Worm (Caenorhabditis elegans): ENCODE results near the gene C17B7.12.

DNA sequence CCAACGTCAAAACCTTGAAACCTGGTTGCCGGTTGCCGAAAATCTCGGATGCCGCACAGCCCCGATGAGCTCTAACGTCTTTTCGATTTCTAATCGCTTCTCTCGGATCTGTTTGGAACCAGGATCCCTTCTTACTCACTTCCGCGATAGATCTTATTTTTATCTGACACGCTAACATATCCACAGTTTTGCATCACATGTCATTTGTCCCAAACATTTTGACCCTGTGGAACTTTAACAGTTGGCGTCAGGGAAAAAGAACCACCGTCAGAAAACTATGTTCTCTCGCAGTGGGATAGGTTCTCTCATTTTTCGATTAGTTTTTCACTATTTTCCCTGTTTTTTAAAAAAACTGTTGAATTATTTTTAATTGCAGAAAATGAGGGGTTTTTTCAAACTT lies 45.3 kb downstream of the C17B7.12 start, which contains the start of gene T20D4.11:
- no peak for TF ChIP-seq ztf-11 (tag; optimal IDR thresholded peaks at IDR 0.05)
- no peak for TF ChIP-seq unc-62 (GFP tag; optimal IDR thresholded peaks at IDR 0.05)
- no peak for TF ChIP-seq lin-13 (tag; optimal IDR thresholded peaks at IDR 0.05)
- TF ChIP-seq unc-39 (tag; optimal IDR thresholded peaks at IDR 0.05), result no peak
- no peak for TF ChIP-seq blmp-1 (tag; optimal IDR thresholded peaks at IDR 0.05)
- TF ChIP-seq zip-8 (tag; optimal IDR thresholded peaks at IDR 0.05), result no peak
- no peak for TF ChIP-seq elt-1 (tag; optimal IDR thresholded peaks at IDR 0.05; ENCODE audit: borderline replicate concordance, insufficient read depth)
